Fruit fly (Drosophila melanogaster): ENCODE data around the gene PGRP-SB2.

DNA sequence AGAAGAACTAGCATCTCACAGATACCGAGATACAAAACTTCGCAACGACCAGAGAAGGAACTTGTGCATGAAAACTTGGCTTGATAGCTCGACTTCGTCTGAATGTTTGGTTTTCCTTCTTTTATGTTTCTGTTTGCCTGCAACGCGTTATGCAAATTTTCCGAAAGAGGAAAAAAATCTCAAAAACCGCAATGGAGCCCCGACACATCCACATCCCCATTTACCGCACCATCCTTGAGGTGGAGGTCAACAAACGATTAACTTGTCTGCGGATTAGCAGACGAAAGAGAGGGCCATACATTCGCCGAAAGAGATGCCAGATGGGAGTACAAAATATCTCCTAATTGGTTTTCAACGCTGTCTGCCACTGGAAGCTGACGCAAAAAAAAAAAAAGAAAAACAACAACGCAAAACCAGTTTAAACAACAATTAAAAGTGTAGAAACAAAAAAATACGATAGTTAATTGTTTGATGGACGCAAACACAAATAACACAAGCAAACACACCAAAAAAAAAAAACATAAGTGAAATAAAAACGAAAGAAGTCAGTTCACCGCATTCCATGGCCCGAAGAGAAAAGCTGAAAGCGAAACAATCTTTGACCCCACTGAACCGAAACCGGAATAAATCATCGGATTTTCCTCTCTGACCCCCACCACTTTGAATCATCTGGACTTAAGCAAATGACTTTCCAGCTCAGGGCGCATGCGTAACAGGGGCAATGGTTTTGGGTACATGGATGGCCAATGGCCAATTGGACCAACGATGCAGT is 31.1 kb upstream of the PGRP-SB2 start:
- TF ChIP-seq sim (GFP tag; IDR thresholded peaks at IDR 0.05): no peak
- TF ChIP-seq tap (tag; optimal IDR thresholded peaks at IDR 0.05): no peak
- no peak for TF ChIP-seq Hr51 (GFP tag; optimal IDR thresholded peaks at IDR 0.05)
- TF ChIP-seq lmd (GFP tag; IDR thresholded peaks at IDR 0.05): no peak
- no peak for TF ChIP-seq CG8478 (optimal IDR thresholded peaks at IDR 0.05)
- no peak for TF ChIP-seq CG17802 (tag; optimal IDR thresholded peaks at IDR 0.05)
- no peak for TF ChIP-seq az2 (GFP tag; optimal IDR thresholded peaks at IDR 0.05)
- no peak for TF ChIP-seq kay (GFP tag; optimal IDR thresholded peaks at IDR 0.05)
- TF ChIP-seq gfzf (GFP tag; optimal IDR thresholded peaks at IDR 0.05): no peak
- TF ChIP-seq CG1832 (GFP tag; optimal IDR thresholded peaks at IDR 0.05): no peak
